Fruit fly (Drosophila melanogaster) whole organism: Measurements from ENCODE around the gene muc.

Experiments used
- CG8478 ChIP-seq: fragments of >200 bp; optimal IDR thresholded peaks from 2 replicates; lab custom pipeline; 2018; ENCODE audit warnings: inconsistent platforms
- pan ChIP-seq: fragments of >200 bp; optimal IDR thresholded peaks from 2 replicates; lab custom pipeline; 2017
- psq ChIP-seq: fragments of >200 bp; optimal IDR thresholded peaks from 2 replicates; lab custom pipeline; 2017
- usp ChIP-seq: fragments of >200 bp; optimal IDR thresholded peaks from 2 replicates; lab custom pipeline; 2017; ENCODE audit warnings: missing biosample characterization, missing genetic modification characterization, mixed read lengths

DNA sequence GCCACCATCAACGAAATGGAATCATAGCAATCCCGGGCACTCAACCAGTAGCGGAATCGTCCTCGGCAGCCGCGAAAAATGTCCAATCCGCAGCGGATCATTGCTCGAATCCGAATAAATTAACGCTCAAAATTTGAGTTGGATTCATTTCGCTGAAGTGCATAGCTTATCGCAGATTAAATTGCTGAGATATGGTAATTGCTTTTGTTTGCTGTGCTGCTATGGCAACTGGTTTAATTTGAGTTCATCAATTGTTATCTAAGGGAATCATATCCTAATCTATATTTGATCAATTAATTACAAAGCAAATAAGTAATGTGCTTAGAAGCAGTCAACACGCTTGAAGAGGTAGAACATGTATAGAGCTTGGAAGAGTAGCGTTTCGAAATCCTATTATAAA is 35.5 kb downstream of the muc start, which contains the start of gene Gr28b:
- no peak for TF ChIP-seq usp
- TF ChIP-seq psq (lab: Kevin White, UChicago), result no peak
- no peak for TF ChIP-seq pan (lab: Kevin White, UChicago)
- TF ChIP-seq CG8478 (lab: Kevin White, UChicago), result no peak
